Fruit fly (Drosophila melanogaster) whole organism, wandering third instar larva: ENCODE measurements around the gene CG31797.

Experiments used
- Abd-B ChIP-seq: fragments of >200 bp; optimal IDR thresholded peaks from 2 replicates; lab custom pipeline; 2017; ENCODE audit warnings: missing biosample characterization, missing genetic modification characterization
- CG32264 ChIP-seq: fragments of 200-800 bp; sonication (Bioruptor generic); optimal IDR thresholded peaks from 2 replicates; lab custom pipeline; 2016; ENCODE audit warnings: missing biosample characterization, missing genetic modification characterization
- CG9705 ChIP-seq: fragments of 200-800 bp; sonication (Bioruptor generic); optimal IDR thresholded peaks from 2 replicates; lab custom pipeline; 2018; ENCODE audit warnings: missing biosample characterization, mild to moderate bottlenecking, missing genetic modification characterization
- Dfd ChIP-seq: fragments of >200 bp; optimal IDR thresholded peaks from 2 replicates; lab custom pipeline; 2017; ENCODE audit warnings: missing biosample characterization, missing genetic modification characterization
- Dif ChIP-seq: fragments of 200-275, 200-300 bp; sonication (Bioruptor generic); optimal IDR thresholded peaks from 2 replicates; lab custom pipeline; 2018; ENCODE audit warnings: missing biosample characterization, missing genetic modification characterization; ENCODE audit not compliant: partially characterized antibody
- GATAd ChIP-seq: sonication (Bioruptor generic); optimal IDR thresholded peaks from 2 replicates; lab custom pipeline; 2016; ENCODE audit warnings: missing biosample characterization, missing genetic modification characterization
- HLH106 ChIP-seq: fragments of 200-800 bp; optimal IDR thresholded peaks from 3 replicates; lab custom pipeline; 2019; ENCODE audit warnings: missing biosample characterization, mild to moderate bottlenecking, missing genetic modification characterization, moderate library complexity
- Hnf4 ChIP-seq: fragments of 200-800 bp; sonication (Bioruptor generic); optimal IDR thresholded peaks from 2 replicates; lab custom pipeline; 2016; ENCODE audit warnings: missing biosample characterization, mild to moderate bottlenecking, missing genetic modification characterization
- Hr78 ChIP-seq: fragments of >200 bp; optimal IDR thresholded peaks from 2 replicates; lab custom pipeline; 2017; ENCODE audit warnings: missing biosample characterization, missing genetic modification characterization
- Hr83 ChIP-seq: fragments of 200-300 bp; sonication (Bioruptor generic); optimal IDR thresholded peaks from 2 replicates; lab custom pipeline; 2016; ENCODE audit warnings: missing biosample characterization, mild to moderate bottlenecking, missing genetic modification characterization, moderate library complexity; ENCODE audit not compliant: poor library complexity, severe bottlenecking
- Jra ChIP-seq: sonication (Bioruptor generic); optimal IDR thresholded peaks from 2 replicates; lab custom pipeline; 2016; ENCODE audit warnings: missing biosample characterization, missing genetic modification characterization
- Mio ChIP-seq: sonication (Bioruptor generic); optimal IDR thresholded peaks from 2 replicates; lab custom pipeline; 2016; ENCODE audit warnings: missing biosample characterization, missing genetic modification characterization
- Myc ChIP-seq: fragments of >200 bp; optimal IDR thresholded peaks from 2 replicates; lab custom pipeline; 2017
- N ChIP-seq: fragments of >200 bp; optimal IDR thresholded peaks from 2 replicates; lab custom pipeline; 2018; ENCODE audit warnings: missing biosample characterization, missing external identifiers, missing genetic modification characterization
- OdsH ChIP-seq: fragments of 200-800 bp; sonication (Bioruptor generic); optimal IDR thresholded peaks from 2 replicates; lab custom pipeline; 2016; ENCODE audit warnings: missing biosample characterization, mild to moderate bottlenecking, missing genetic modification characterization
- Rel ChIP-seq, 2 experiments: fragments of 200-800 bp; sonication (Bioruptor generic) in 1 of 2; optimal IDR thresholded peaks; 2 replicates in 1 of 2; 3 replicates in 1 of 2; lab custom pipeline; 2016 to 2019; ENCODE audit warnings: mild to moderate bottlenecking in 2 of 2, missing biosample characterization in 2 of 2, missing genetic modification characterization in 2 of 2, moderate library complexity in 1 of 2
- Sp1 ChIP-seq: fragments of 200-800 bp; sonication (Bioruptor generic); optimal IDR thresholded peaks from 3 replicates; lab custom pipeline; 2019; ENCODE audit warnings: missing biosample characterization, mild to moderate bottlenecking, missing genetic modification characterization, moderate library complexity
- Vsx2 ChIP-seq: fragments of 200-300, 225-300 bp; sonication (Bioruptor generic); optimal IDR thresholded peaks from 2 replicates; lab custom pipeline; 2018; ENCODE audit warnings: missing biosample characterization, missing genetic modification characterization; ENCODE audit not compliant: partially characterized antibody
- br ChIP-seq: fragments of 200-800 bp; sonication (Bioruptor generic); optimal IDR thresholded peaks from 2 replicates; lab custom pipeline; 2016; ENCODE audit warnings: missing biosample characterization, missing genetic modification characterization
- brk ChIP-seq: fragments of 200-800 bp; sonication (Bioruptor generic); optimal IDR thresholded peaks from 2 replicates; lab custom pipeline; 2016; ENCODE audit warnings: missing biosample characterization, mild to moderate bottlenecking, missing genetic modification characterization
- dl ChIP-seq, 2 experiments: fragments of 175-275, 200-275 bp in 1 of 2; fragments of 200-275 bp in 1 of 2; sonication (Bioruptor generic); optimal IDR thresholded peaks; lab custom pipeline; 2018; ENCODE audit warnings: mild to moderate bottlenecking in 2 of 2, missing biosample characterization in 2 of 2, missing genetic modification characterization in 2 of 2, moderate library complexity in 2 of 2; ENCODE audit not compliant: partially characterized antibody in 2 of 2, insufficient read depth in 1 of 2
- dmrt93B ChIP-seq: fragments of 200-800 bp; sonication (Bioruptor generic); optimal IDR thresholded peaks from 2 replicates; lab custom pipeline; 2018; ENCODE audit warnings: missing biosample characterization, mild to moderate bottlenecking, missing genetic modification characterization
- ey ChIP-seq: fragments of 200-800 bp; sonication (Bioruptor generic); optimal IDR thresholded peaks from 2 replicates; lab custom pipeline; 2016; ENCODE audit warnings: missing biosample characterization, missing genetic modification characterization
- foxo ChIP-seq, 2 experiments: fragments of 200-800 bp; sonication (Bioruptor generic); optimal IDR thresholded peaks; 2 replicates in 1 of 2; 3 replicates in 1 of 2; lab custom pipeline; 2016 to 2017; ENCODE audit warnings: missing biosample characterization in 2 of 2, missing genetic modification characterization in 2 of 2
- fru ChIP-seq: fragments of 200-800 bp; sonication (Bioruptor generic); optimal IDR thresholded peaks from 3 replicates; lab custom pipeline; 2016; ENCODE audit warnings: missing biosample characterization, mild to moderate bottlenecking, missing genetic modification characterization
- h ChIP-seq: fragments of 200-800 bp; sonication (Bioruptor generic); optimal IDR thresholded peaks from 3 replicates; lab custom pipeline; 2016; ENCODE audit warnings: missing biosample characterization, mild to moderate bottlenecking, missing genetic modification characterization
- jim ChIP-seq: fragments of 175-275, 200-325 bp; sonication (Bioruptor generic); optimal IDR thresholded peaks from 2 replicates; lab custom pipeline; 2016; ENCODE audit warnings: missing biosample characterization, mild to moderate bottlenecking, missing genetic modification characterization
- pan ChIP-seq: fragments of >200 bp; optimal IDR thresholded peaks from 2 replicates; lab custom pipeline; 2017
- psq ChIP-seq: fragments of 200-800 bp; sonication (Bioruptor generic); optimal IDR thresholded peaks from 3 replicates; lab custom pipeline; 2017; ENCODE audit warnings: missing biosample characterization, mild to moderate bottlenecking, missing genetic modification characterization, moderate library complexity
- rgr ChIP-seq: fragments of 200-800 bp; sonication (Bioruptor generic); optimal IDR thresholded peaks from 3 replicates; lab custom pipeline; 2016; ENCODE audit warnings: missing biosample characterization, mild to moderate bottlenecking, missing genetic modification characterization
- sage ChIP-seq: fragments of 200-800 bp; sonication (Bioruptor generic); optimal IDR thresholded peaks from 2 replicates; lab custom pipeline; 2016; ENCODE audit warnings: missing biosample characterization, mild to moderate bottlenecking, missing genetic modification characterization
- sv ChIP-seq: fragments of 200-800 bp; sonication (Bioruptor generic); optimal IDR thresholded peaks from 3 replicates; lab custom pipeline; 2016; ENCODE audit warnings: missing biosample characterization, missing genetic modification characterization
- tai ChIP-seq: sonication (Bioruptor generic); optimal IDR thresholded peaks from 2 replicates; lab custom pipeline; 2016; ENCODE audit warnings: missing biosample characterization, missing genetic modification characterization
- usp ChIP-seq: fragments of >200 bp; optimal IDR thresholded peaks from 2 replicates; lab custom pipeline; 2017; ENCODE audit warnings: missing biosample characterization, missing genetic modification characterization
- woc ChIP-seq: sonication (Bioruptor generic); optimal IDR thresholded peaks from 2 replicates; lab custom pipeline; 2016; ENCODE audit warnings: missing biosample characterization, mild to moderate bottlenecking, missing genetic modification characterization

Gene CG31797

dm6 chr2L:19270686-19271085, 8.6 kb upstream of the CG31797 start:
- no peak for TF ChIP-seq jim (GFP tag; lab: Kevin White, UChicago)
- no peak for TF ChIP-seq Mio (GFP tag; lab: Kevin White, UChicago)
- TF ChIP-seq Myc (lab: Kevin White, UChicago) = no peak
- no peak for TF ChIP-seq br (GFP tag; lab: Kevin White, UChicago)
- no peak for TF ChIP-seq psq
- no peak for TF ChIP-seq Rel (GFP tag; optimal IDR thresholded peaks at IDR 0.05; lab: Kevin White, UChicago)
- no peak for TF ChIP-seq Rel (tag; optimal IDR thresholded peaks at IDR 0.05; lab: Kevin White, UChicago)
- TF ChIP-seq Dfd (GFP tag; lab: Kevin White, UChicago) = no peak

DNA sequence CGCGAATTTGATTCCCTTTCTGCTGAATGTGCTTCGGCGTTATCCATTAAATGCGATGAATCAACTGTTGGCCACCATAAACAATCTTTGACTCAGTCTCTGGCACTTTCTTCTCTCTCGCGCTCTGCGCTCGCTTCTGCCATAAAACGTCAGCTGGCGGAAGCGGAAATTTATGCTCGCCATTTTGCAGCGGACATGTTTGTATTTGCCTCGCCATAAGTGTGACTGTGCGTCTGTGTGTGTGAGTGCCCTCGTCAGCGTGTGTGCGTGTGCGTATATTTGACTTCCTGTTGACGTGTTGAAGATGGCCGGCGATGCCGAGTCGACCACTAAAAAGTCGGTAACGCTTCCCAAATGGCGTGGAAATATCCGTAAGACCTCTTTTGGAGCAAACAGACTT, 1.5 kb upstream of the CG31797 start:
- no peak for TF ChIP-seq pan (lab: Kevin White, UChicago)
- TF ChIP-seq Sp1 (GFP tag; lab: Kevin White, UChicago) = no peak
- TF ChIP-seq brk (GFP tag; lab: Kevin White, UChicago) = no peak
- TF ChIP-seq Jra (GFP tag; lab: Kevin White, UChicago) = no peak

- TF ChIP-seq Dif (GFP tag; lab: Kevin White, UChicago) = no peak
- TF ChIP-seq Rel (GFP tag; optimal IDR thresholded peaks at IDR 0.05; lab: Kevin White, UChicago) = no peak
- TF ChIP-seq Rel (tag; optimal IDR thresholded peaks at IDR 0.05; lab: Kevin White, UChicago) = no peak
- no peak for TF ChIP-seq woc (GFP tag; lab: Kevin White, UChicago)
- no peak for TF ChIP-seq GATAd (GFP tag; lab: Kevin White, UChicago)
- TF ChIP-seq Myc (lab: Kevin White, UChicago) = no peak
- TF ChIP-seq Hr83 (GFP tag; lab: Kevin White, UChicago) = no peak
- TF ChIP-seq OdsH (GFP tag; lab: Kevin White, UChicago) = no peak
- TF ChIP-seq Hnf4 (GFP tag; lab: Kevin White, UChicago) = no peak
- TF ChIP-seq Vsx2 (GFP tag; lab: Kevin White, UChicago) = no peak
- no peak for TF ChIP-seq Abd-B
- no peak for TF ChIP-seq usp (GFP tag; lab: Kevin White, UChicago)
- no peak for TF ChIP-seq ey
- no peak for TF ChIP-seq sv (GFP tag; lab: Kevin White, UChicago)
- TF ChIP-seq dl (GFP tag; optimal IDR thresholded peaks at IDR 0.05; lab: Kevin White, UChicago; ENCODE audit: insufficient read depth in 1 of 2, partially characterized antibody in 2 of 2) = no peak
- TF ChIP-seq tai (GFP tag; lab: Kevin White, UChicago) = no peak
- no peak for TF ChIP-seq HLH106
Measured at dm6 chr2L:19254079-19254478, 8.0 kb downstream of the CG31797 start.

DNA sequence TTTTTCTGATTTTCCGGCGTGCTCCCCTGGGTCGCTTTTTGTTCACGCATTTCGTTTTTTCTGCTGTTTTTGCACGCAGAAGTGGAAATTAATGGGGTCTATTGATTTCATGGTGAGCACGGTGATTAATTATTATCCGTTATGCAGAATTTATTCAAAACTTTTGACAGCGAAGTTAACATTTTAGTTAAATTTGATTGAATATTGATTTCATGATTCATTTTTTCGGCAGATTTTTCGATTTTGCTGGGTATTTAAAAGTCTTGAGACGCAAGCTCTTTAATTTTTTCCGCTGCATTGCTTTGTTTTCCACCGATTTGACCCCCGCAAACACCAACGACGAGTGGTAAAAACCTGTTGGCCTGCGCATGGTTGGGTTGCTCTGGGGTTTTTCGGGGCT, 9.6 kb downstream of the CG31797 start:
- TF ChIP-seq Jra (GFP tag; lab: Kevin White, UChicago) (no peak), Sp1 (GFP tag; lab: Kevin White, UChicago) (no peak), sv (GFP tag; lab: Kevin White, UChicago) (no peak), h (GFP tag; lab: Kevin White, UChicago) (no peak), GATAd (GFP tag; lab: Kevin White, UChicago) (no peak), Vsx2 (GFP tag; lab: Kevin White, UChicago) (no peak), Dfd (GFP tag; lab: Kevin White, UChicago) (no peak), psq (no peak), N (GFP tag; lab: Kevin White, UChicago) (no peak), dmrt93B (GFP tag; lab: Kevin White, UChicago) (no peak), CG9705 (GFP tag; lab: Kevin White, UChicago) (no peak), Hr83 (GFP tag; lab: Kevin White, UChicago) (no peak), brk (GFP tag; lab: Kevin White, UChicago) (no peak), sage (GFP tag; lab: Kevin White, UChicago) (no peak), rgr (GFP tag; lab: Kevin White, UChicago) (peak; percentile 5), usp (GFP tag; lab: Kevin White, UChicago) (no peak), CG32264 (no peak), Mio (GFP tag; lab: Kevin White, UChicago) (no peak), Dif (GFP tag; lab: Kevin White, UChicago) (no peak), Abd-B (no peak), ey (no peak), foxo (GFP tag; optimal IDR thresholded peaks at IDR 0.05; lab: Kevin White, UChicago) (peak in 1 of 2 experiments; percentile 35), fru (GFP tag; lab: Kevin White, UChicago) (peak; percentile 6), jim (GFP tag; lab: Kevin White, UChicago) (no peak), woc (GFP tag; lab: Kevin White, UChicago) (no peak), tai (GFP tag; lab: Kevin White, UChicago) (no peak), OdsH (GFP tag; lab: Kevin White, UChicago) (peak; percentile 6), pan (lab: Kevin White, UChicago) (no peak), Hr78 (no peak)
